Worm (Caenorhabditis elegans) whole organism, young adult: ENCODE data around the gene F08F8.11.
A peak's percentile ranks its signal among the peaks of the same experiment; 100 is the strongest.

ENCODE experiments used
- B0035.1 ChIP-seq: sonication (generic microtip); optimal IDR thresholded peaks from 2 replicates; lab custom pipeline; 2016; ENCODE audit warnings: missing genetic modification characterization, mild to moderate bottlenecking, missing compliant biosample characterization, missing genotype, missing genetic modification reagents
- B0261.1 ChIP-seq: sonication (generic microtip); optimal IDR thresholded peaks from 2 replicates; lab custom pipeline; 2016; ENCODE audit warnings: mild to moderate bottlenecking, missing genetic modification characterization, moderate library complexity, missing compliant biosample characterization
- D2030.7 ChIP-seq: fragments of 200-800 bp; sonication (Bioruptor generic); IDR thresholded peaks from 2 replicates; pipeline ENCODE4 v1.3.6; 2022; ENCODE audit warnings: missing genetic modification reagents, missing genetic modification characterization, missing compliant biosample characterization
- F22D6.2 ChIP-seq: sonication (generic microtip); optimal IDR thresholded peaks from 2 replicates; lab custom pipeline; 2016; ENCODE audit warnings: mild to moderate bottlenecking, missing genetic modification characterization, missing compliant biosample characterization
- F33H1.4 ChIP-seq: fragments of 200-800 bp; sonication (Bioruptor generic); IDR thresholded peaks from 2 replicates; pipeline ENCODE4 v1.3.6; 2022; ENCODE audit warnings: missing genetic modification reagents, missing genetic modification characterization, missing compliant biosample characterization
- F37B4.10 ChIP-seq: fragments of 200-800 bp; sonication (Bioruptor generic); IDR thresholded peaks from 2 replicates; pipeline ENCODE4 v1.3.6; 2022; ENCODE audit warnings: missing genetic modification characterization, missing compliant biosample characterization
- F39B2.1 ChIP-seq: fragments of 200-800 bp; sonication (Bioruptor generic); IDR thresholded peaks from 2 replicates; pipeline ENCODE4 v1.3.6; 2022; ENCODE audit warnings: missing genetic modification reagents, missing genetic modification characterization, missing compliant biosample characterization
- F57A8.1 ChIP-seq: fragments of 200-800 bp; sonication (Bioruptor generic); optimal IDR thresholded peaks from 2 replicates; lab custom pipeline; 2018; ENCODE audit warnings: mild to moderate bottlenecking, missing genetic modification characterization, moderate library complexity, missing compliant biosample characterization
- F57C9.4 ChIP-seq: sonication (generic microtip); optimal IDR thresholded peaks from 2 replicates; lab custom pipeline; 2017; ENCODE audit warnings: mild to moderate bottlenecking, missing genetic modification characterization, missing compliant biosample characterization
- T26A5.8 ChIP-seq: sonication (generic microtip); optimal IDR thresholded peaks from 2 replicates; lab custom pipeline; 2016; ENCODE audit warnings: missing genetic modification characterization, missing compliant biosample characterization
- Y53G8AR.9 ChIP-seq: fragments of 200-800 bp; sonication (Bioruptor generic); conservative IDR thresholded peaks from 2 replicates; pipeline ENCODE4 v1.3.6; 2022; ENCODE audit warnings: missing genetic modification reagents, missing genetic modification characterization, missing compliant biosample characterization
- Y56A3A.18 ChIP-seq: fragments of 200-800 bp; sonication (Bioruptor generic); IDR thresholded peaks from 2 replicates; pipeline ENCODE4 v1.3.6; 2022; ENCODE audit warnings: missing genetic modification reagents, missing genetic modification characterization, missing compliant biosample characterization
- ZK185.1 ChIP-seq: sonication (generic microtip); optimal IDR thresholded peaks from 2 replicates; lab custom pipeline; 2016; ENCODE audit warnings: mild to moderate bottlenecking, missing genetic modification characterization, missing compliant biosample characterization; ENCODE audit not compliant: poor library complexity, severe bottlenecking
- atf-7 ChIP-seq: sonication (generic microtip); optimal IDR thresholded peaks from 2 replicates; lab custom pipeline; 2017; ENCODE audit warnings: mild to moderate bottlenecking, missing genetic modification characterization, missing compliant biosample characterization
- attf-6 ChIP-seq: fragments of 200-800 bp; sonication (Bioruptor generic); IDR thresholded peaks from 2 replicates; pipeline ENCODE4 v1.3.6; 2022; ENCODE audit warnings: missing genetic modification reagents, missing genetic modification characterization, missing compliant biosample characterization
- ccch-3 ChIP-seq: fragments of 200-800 bp; sonication (Bioruptor generic); optimal IDR thresholded peaks from 2 replicates; lab custom pipeline; 2018; ENCODE audit warnings: mild to moderate bottlenecking, missing genetic modification characterization, missing compliant biosample characterization
- cebp-2 ChIP-seq: fragments of 200-800 bp; sonication (Bioruptor generic); IDR thresholded peaks from 2 replicates; pipeline ENCODE4 v1.3.6; 2022; ENCODE audit warnings: missing genetic modification characterization, missing compliant biosample characterization
- ceh-27 ChIP-seq: fragments of 200-800 bp; sonication (Bioruptor generic); optimal IDR thresholded peaks from 2 replicates; lab custom pipeline; 2018; ENCODE audit warnings: mild to moderate bottlenecking, missing genetic modification characterization, moderate library complexity, missing compliant biosample characterization
- chd-7 ChIP-seq: sonication (generic microtip); optimal IDR thresholded peaks from 2 replicates; lab custom pipeline; 2016; ENCODE audit warnings: mild to moderate bottlenecking, missing genetic modification characterization, moderate library complexity, missing compliant biosample characterization
- die-1 ChIP-seq: sonication (generic microtip); optimal IDR thresholded peaks from 2 replicates; lab custom pipeline; 2016; ENCODE audit warnings: missing genotype, mild to moderate bottlenecking, missing genetic modification characterization, missing compliant biosample characterization
- dpff-1 ChIP-seq: sonication (generic microtip); optimal IDR thresholded peaks from 2 replicates; lab custom pipeline; 2017; ENCODE audit warnings: mild to moderate bottlenecking, missing genetic modification characterization, missing compliant biosample characterization
- gei-17 ChIP-seq: fragments of 200-800 bp; sonication (Bioruptor generic); optimal IDR thresholded peaks from 2 replicates; lab custom pipeline; 2018; ENCODE audit warnings: mild to moderate bottlenecking, missing genetic modification characterization, missing compliant biosample characterization
- him-1 ChIP-seq: sonication (generic microtip); optimal IDR thresholded peaks from 2 replicates; lab custom pipeline; 2016; ENCODE audit warnings: missing genotype, missing genetic modification reagents, missing genetic modification characterization, missing compliant biosample characterization
- hmg-1.2 ChIP-seq: fragments of 200-800 bp; sonication (Bioruptor generic); IDR thresholded peaks from 2 replicates; pipeline ENCODE4 v1.3.6; 2022; ENCODE audit warnings: missing genetic modification reagents, missing genetic modification characterization, missing compliant biosample characterization
- hsf-1 ChIP-seq: fragments of 200-800 bp; sonication (Bioruptor generic); IDR thresholded peaks from 2 replicates; pipeline ENCODE4 v1.3.6; 2022; ENCODE audit warnings: missing genetic modification reagents, missing genetic modification characterization, missing compliant biosample characterization
- let-526 ChIP-seq: fragments of 200-800 bp; sonication (Bioruptor generic); IDR thresholded peaks from 2 replicates; pipeline ENCODE4 v1.3.6; 2022; ENCODE audit warnings: missing genetic modification reagents, missing genetic modification characterization, missing compliant biosample characterization
- lin-26 ChIP-seq: fragments of 200-800 bp; sonication (Bioruptor generic); IDR thresholded peaks from 2 replicates; pipeline ENCODE4 v1.3.6; 2022; ENCODE audit warnings: missing genetic modification reagents, missing genetic modification characterization, missing compliant biosample characterization
- lin-40 ChIP-seq: sonication (generic microtip); optimal IDR thresholded peaks from 2 replicates; lab custom pipeline; 2016; ENCODE audit warnings: missing genetic modification characterization, mild to moderate bottlenecking, missing compliant biosample characterization, missing genotype, missing genetic modification reagents
- madf-3 ChIP-seq: fragments of 200-800 bp; sonication (Bioruptor generic); IDR thresholded peaks from 2 replicates; pipeline ENCODE4 v1.3.6; 2022; ENCODE audit warnings: missing genetic modification reagents, missing genetic modification characterization, missing compliant biosample characterization
- madf-6 ChIP-seq: fragments of 200-800 bp; sonication (Bioruptor generic); IDR thresholded peaks from 2 replicates; pipeline ENCODE4 v1.3.6; 2022; ENCODE audit warnings: missing genetic modification reagents, missing genetic modification characterization, missing compliant biosample characterization
- mcd-1 ChIP-seq: fragments of 200-800 bp; sonication (Bioruptor generic); IDR thresholded peaks from 2 replicates; pipeline ENCODE4 v1.3.6; 2022; ENCODE audit warnings: missing genetic modification reagents, missing genetic modification characterization, missing compliant biosample characterization
- mel-28 ChIP-seq: sonication (generic microtip); optimal IDR thresholded peaks from 2 replicates; lab custom pipeline; 2016; ENCODE audit warnings: borderline replicate concordance, mild to moderate bottlenecking, missing genetic modification characterization, missing compliant biosample characterization
- mxl-1 ChIP-seq: sonication (generic microtip); optimal IDR thresholded peaks from 2 replicates; lab custom pipeline; 2016; ENCODE audit warnings: missing genetic modification characterization, missing compliant biosample characterization
- nfya-2 ChIP-seq: fragments of 200-800 bp; sonication (Bioruptor generic); IDR thresholded peaks from 2 replicates; pipeline ENCODE4 v1.3.6; 2022; ENCODE audit warnings: missing genetic modification reagents, missing genetic modification characterization, missing compliant biosample characterization
- nhr-120 ChIP-seq: fragments of 200-800 bp; sonication (Bioruptor generic); IDR thresholded peaks from 2 replicates; pipeline ENCODE4 v1.3.6; 2022; ENCODE audit warnings: missing genetic modification characterization, missing compliant biosample characterization
- pbrm-1 ChIP-seq: fragments of 200-800 bp; sonication (Bioruptor generic); IDR thresholded peaks from 2 replicates; pipeline ENCODE4 v1.3.6; 2022; ENCODE audit warnings: missing genetic modification reagents, missing genetic modification characterization, missing compliant biosample characterization
- sdz-38 ChIP-seq: sonication (generic microtip); optimal IDR thresholded peaks from 2 replicates; lab custom pipeline; 2016; ENCODE audit warnings: missing genotype, missing genetic modification characterization, missing compliant biosample characterization
- snpc-1.1 ChIP-seq: sonication (generic microtip); optimal IDR thresholded peaks from 2 replicates; lab custom pipeline; 2017; ENCODE audit warnings: missing genetic modification characterization, mild to moderate bottlenecking, missing compliant biosample characterization, antibody characterized with exemption, moderate library complexity, missing genotype, missing genetic modification reagents; ENCODE audit not compliant: insufficient read depth
- snpc-4 ChIP-seq, 5 experiments: fragments of 150-350 bp in 1 of 5; sonication (generic microtip) in 4 of 5; optimal IDR thresholded peaks; 2 replicates each; lab custom pipeline; 2014 to 2018; ENCODE audit warnings: missing genetic modification characterization in 5 of 5, missing biosample characterization in 3 of 5, antibody characterized with exemption in 2 of 5, mild to moderate bottlenecking in 2 of 5, missing compliant biosample characterization in 2 of 5, missing genotype in 2 of 5, moderate library complexity in 2 of 5, missing genetic modification reagents in 1 of 5
- tbp1 ChIP-seq: fragments of 200-800 bp; sonication (Bioruptor generic); optimal IDR thresholded peaks from 2 replicates; lab custom pipeline; 2018; ENCODE audit warnings: mild to moderate bottlenecking, missing genetic modification characterization, missing compliant biosample characterization
- tlf-1 ChIP-seq: fragments of 200-800 bp; sonication (Bioruptor generic); optimal IDR thresholded peaks from 2 replicates; lab custom pipeline; 2018; ENCODE audit warnings: mild to moderate bottlenecking, missing genetic modification characterization, missing compliant biosample characterization
- unc-130 ChIP-seq: sonication (generic microtip); optimal IDR thresholded peaks from 2 replicates; lab custom pipeline; 2016; ENCODE audit warnings: missing genetic modification reagents, missing genetic modification characterization, missing compliant biosample characterization
- unc-62 ChIP-seq: fragments of 150-350 bp; optimal IDR thresholded peaks from 2 replicates; lab custom pipeline; 2014; ENCODE audit warnings: missing biosample characterization, missing genetic modification reagents, missing genetic modification characterization
- zfh-2 ChIP-seq: fragments of 200-800 bp; sonication (Bioruptor generic); conservative IDR thresholded peaks from 2 replicates; pipeline ENCODE4 v1.3.6; 2022; ENCODE audit warnings: missing genetic modification reagents, missing genetic modification characterization, missing compliant biosample characterization
- zim-3 ChIP-seq: sonication (generic microtip); optimal IDR thresholded peaks from 2 replicates; lab custom pipeline; 2017; ENCODE audit warnings: mild to moderate bottlenecking, missing genetic modification characterization, moderate library complexity, missing compliant biosample characterization
- ztf-18 ChIP-seq: sonication (generic microtip); optimal IDR thresholded peaks from 2 replicates; lab custom pipeline; 2016; ENCODE audit warnings: missing genotype, mild to moderate bottlenecking, missing genetic modification characterization, missing compliant biosample characterization
- ztf-25 ChIP-seq: fragments of 200-800 bp; sonication (Bioruptor generic); IDR thresholded peaks from 2 replicates; pipeline ENCODE4 v1.3.6; 2022; ENCODE audit warnings: missing genetic modification reagents, missing genetic modification characterization, missing compliant biosample characterization

The F08F8.11 gene

ce11 chrIII:7338009-7338408 is 27.7 kb upstream of the F08F8.11 start:
- no peak for TF ChIP-seq snpc-1.1
- TF ChIP-seq atf-7 (tag; lab: Kevin White, UChicago) = no peak
- TF ChIP-seq zfh-2 (GFP tag; lab: Robert Waterston, UW) = no peak
- TF ChIP-seq F57A8.1 (GFP tag; lab: Kevin White, UChicago) = no peak
- no peak; the same call in 1 of the 2 replicates for TF ChIP-seq Y53G8AR.9 (GFP tag; lab: Robert Waterston, UW)
- TF ChIP-seq pbrm-1 = 0 out of 2 replicates have a peak, but pooled peaks have one; percentile 4
- no peak for TF ChIP-seq let-526 (GFP tag; lab: Robert Waterston, UW)
- no peak for TF ChIP-seq nhr-120 (GFP tag; lab: Robert Waterston, UW)
- 0 out of 2 replicates have a peak, but pooled peaks have one; percentile 22 for TF ChIP-seq madf-3 (GFP tag; lab: Robert Waterston, UW)

DNA sequence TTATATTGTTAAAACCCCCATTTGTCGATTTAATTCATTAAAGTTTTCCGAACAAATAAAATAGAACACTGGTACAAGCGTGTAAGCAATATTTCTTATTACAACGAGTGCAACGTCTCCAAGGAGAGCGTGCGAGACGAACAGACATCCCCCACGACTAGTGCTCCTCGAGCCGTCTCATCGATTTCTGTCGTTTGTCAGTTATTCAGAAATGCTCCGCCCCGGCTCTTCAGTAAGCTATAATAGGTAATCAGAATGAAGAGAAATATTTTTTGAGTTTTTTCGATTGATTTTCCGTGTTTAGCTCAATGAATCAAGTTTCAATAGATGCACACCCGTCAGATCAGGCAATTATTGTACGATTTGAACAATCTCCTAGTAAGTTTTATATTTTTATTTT is 27.0 kb upstream of the F08F8.11 start, which contains the start of gene kap-1:
Gene kap-1, plus strand, starts transcription at position 143 of the 400 bp plus-strand sequence.
- TF ChIP-seq nhr-120 (GFP tag; lab: Robert Waterston, UW) (0 out of 2 replicates have a peak, but pooled peaks have one; percentile 12), tlf-1 (GFP tag; lab: Kevin White, UChicago) (peak; percentile 58), tbp1 (peak; percentile 32), die-1 (tag; lab: Kevin White, UChicago) (no peak), mxl-1 (tag; lab: Kevin White, UChicago) (no peak), ztf-18 (tag; lab: Kevin White, UChicago) (no peak), Y56A3A.18 (GFP tag; lab: Robert Waterston, UW) (peak; percentile 89; the same call in 1 of the 2 replicates), T26A5.8 (tag; lab: Kevin White, UChicago) (peak; percentile 20), zim-3 (tag; lab: Kevin White, UChicago) (no peak), snpc-4 (GFP tag; optimal IDR thresholded peaks at IDR 0.05; lab: Kevin White, UChicago) (peak; percentile 18), snpc-4 (tag; optimal IDR thresholded peaks at IDR 0.05; lab: Kevin White, UChicago) (peak in 1 of 4 experiments; percentile 42), ztf-25 (GFP tag; lab: Robert Waterston, UW) (no peak), F57C9.4 (no peak), F22D6.2 (tag; lab: Kevin White, UChicago) (no peak), madf-6 (peak; percentile 3; the same call in 1 of the 2 replicates), gei-17 (GFP tag; lab: Kevin White, UChicago) (peak; percentile 26), him-1 (tag; lab: Kevin White, UChicago) (peak; percentile 54), unc-62 (GFP tag; lab: Kevin White, UChicago) (no peak), cebp-2 (GFP tag; lab: Robert Waterston, UW) (peak; percentile 2; the same call in 1 of the 2 replicates), hsf-1 (GFP tag; lab: Robert Waterston, UW) (peak; percentile 60), mel-28 (tag; lab: Kevin White, UChicago) (no peak), B0261.1 (no peak), nfya-2 (GFP tag; lab: Robert Waterston, UW) (no peak), ceh-27 (GFP tag; lab: Kevin White, UChicago) (no peak), hmg-1.2 (GFP tag; lab: Robert Waterston, UW) (peak; percentile 52), mcd-1 (GFP tag; lab: Robert Waterston, UW) (peak; percentile 44), attf-6 (GFP tag; lab: Robert Waterston, UW) (no peak), B0035.1 (tag; lab: Kevin White, UChicago) (peak; percentile 61), D2030.7 (GFP tag; lab: Robert Waterston, UW) (no peak), lin-26 (GFP tag; lab: Robert Waterston, UW) (peak; percentile 71; the same call in 1 of the 2 replicates), sdz-38 (tag; lab: Kevin White, UChicago) (no peak), chd-7 (tag; lab: Kevin White, UChicago) (peak; percentile 72), unc-130 (no peak), ZK185.1 (tag; lab: Kevin White, UChicago) (no peak), F39B2.1 (GFP tag; lab: Robert Waterston, UW) (no peak), lin-40 (no peak), F37B4.10 (GFP tag; lab: Robert Waterston, UW) (no peak), dpff-1 (tag; lab: Kevin White, UChicago) (peak; percentile 62), F33H1.4 (peak; percentile 33; the same call in 1 of the 2 replicates), zfh-2 (GFP tag; lab: Robert Waterston, UW) (no peak), ccch-3 (no peak)
